Worm (Caenorhabditis elegans) whole organism, L2 larva: ENCODE data around the gene cyp-31A5.

Experiments
- C34F6.9 ChIP-seq: fragments of 150-350 bp; optimal IDR thresholded peaks from 2 replicates; lab custom pipeline; 2014; ENCODE audit warnings: missing biosample characterization, missing genetic modification characterization
- F13H6.1 ChIP-seq: sonication (generic microtip); optimal IDR thresholded peaks from 2 replicates; lab custom pipeline; 2016; ENCODE audit warnings: missing genetic modification characterization, missing compliant biosample characterization
- R02D3.7 ChIP-seq: fragments of 150-350 bp; optimal IDR thresholded peaks from 2 replicates; lab custom pipeline; 2014; ENCODE audit warnings: missing biosample characterization, missing genetic modification characterization
- Y55F3AM.14 ChIP-seq: fragments of 200-800 bp; sonication (Bioruptor generic); optimal IDR thresholded peaks from 2 replicates; lab custom pipeline; 2018; ENCODE audit warnings: mild to moderate bottlenecking, missing genetic modification characterization, missing compliant biosample characterization
- ZK546.5 ChIP-seq: sonication (generic microtip); optimal IDR thresholded peaks from 2 replicates; lab custom pipeline; 2017; ENCODE audit warnings: missing biosample characterization, missing genetic modification characterization
- alr-1 ChIP-seq: fragments of 150-350 bp; optimal IDR thresholded peaks from 2 replicates; lab custom pipeline; 2014; ENCODE audit warnings: missing biosample characterization, missing genetic modification characterization
- ama-1 ChIP-seq: fragments of 150-350 bp; optimal IDR thresholded peaks from 2 replicates; lab custom pipeline; 2018; ENCODE audit warnings: inconsistent platforms
- blmp-1 ChIP-seq: sonication (generic microtip); optimal IDR thresholded peaks from 2 replicates; lab custom pipeline; 2017; ENCODE audit warnings: missing genetic modification characterization, mild to moderate bottlenecking, missing compliant biosample characterization, antibody characterized with exemption, moderate library complexity; ENCODE audit not compliant: insufficient read depth
- ceh-16 ChIP-seq: fragments of 150-350 bp; optimal IDR thresholded peaks from 2 replicates; lab custom pipeline; 2014; ENCODE audit warnings: missing biosample characterization, missing genetic modification characterization
- ceh-82 ChIP-seq: fragments of 150-350 bp; optimal IDR thresholded peaks from 2 replicates; lab custom pipeline; 2014; ENCODE audit warnings: missing biosample characterization, missing genetic modification characterization
- crh-2 ChIP-seq: sonication (generic microtip); optimal IDR thresholded peaks from 2 replicates; lab custom pipeline; 2017; ENCODE audit warnings: missing biosample characterization, missing genetic modification characterization
- egl-27 ChIP-seq: sonication (generic microtip); optimal IDR thresholded peaks from 3 replicates; lab custom pipeline; 2017; ENCODE audit warnings: missing biosample characterization, missing genetic modification reagents, missing genetic modification characterization
- elt-1 ChIP-seq: fragments of 150-350 bp; optimal IDR thresholded peaks from 2 replicates; lab custom pipeline; 2014; ENCODE audit warnings: missing biosample characterization, missing genetic modification characterization
- elt-3 ChIP-seq: sonication (generic microtip); optimal IDR thresholded peaks from 2 replicates; lab custom pipeline; 2017; ENCODE audit warnings: missing biosample characterization, missing genetic modification characterization
- gmeb-1 ChIP-seq: fragments of 150-350 bp; optimal IDR thresholded peaks from 2 replicates; lab custom pipeline; 2014; ENCODE audit warnings: missing biosample characterization, missing genetic modification characterization
- lin-11 ChIP-seq: fragments of 150-350 bp; sonication (generic microtip); optimal IDR thresholded peaks from 2 replicates; lab custom pipeline; 2014; ENCODE audit warnings: missing biosample characterization, missing genetic modification characterization, inconsistent platforms, mixed read lengths
- lin-13 ChIP-seq: fragments of 150-350 bp; optimal IDR thresholded peaks from 2 replicates; lab custom pipeline; 2014; ENCODE audit warnings: missing biosample characterization, missing genetic modification reagents, missing genetic modification characterization
- lsy-2 ChIP-seq, 2 experiments: fragments of 150-350 bp in 1 of 2; sonication (generic microtip) in 1 of 2; optimal IDR thresholded peaks; 2 replicates each; lab custom pipeline; 2014 to 2017; ENCODE audit warnings: missing biosample characterization in 2 of 2, missing genetic modification characterization in 2 of 2
- nhr-11 ChIP-seq: fragments of 150-350 bp; optimal IDR thresholded peaks from 2 replicates; lab custom pipeline; 2014; ENCODE audit warnings: missing biosample characterization, missing genetic modification characterization
- nhr-12 ChIP-seq: fragments of 150-350 bp; optimal IDR thresholded peaks from 2 replicates; lab custom pipeline; 2014; ENCODE audit warnings: missing biosample characterization, missing genetic modification characterization
- nhr-129 ChIP-seq: fragments of 150-350 bp; optimal IDR thresholded peaks from 2 replicates; lab custom pipeline; 2014; ENCODE audit warnings: missing biosample characterization, missing genetic modification characterization
- nhr-21 ChIP-seq: fragments of 150-350 bp; optimal IDR thresholded peaks from 2 replicates; lab custom pipeline; 2014; ENCODE audit warnings: missing biosample characterization, missing genetic modification characterization
- nhr-23 ChIP-seq: fragments of 150-350 bp; optimal IDR thresholded peaks from 2 replicates; lab custom pipeline; 2014; ENCODE audit warnings: missing biosample characterization, missing genetic modification reagents, missing genetic modification characterization
- nhr-237 ChIP-seq: fragments of 150-350 bp; optimal IDR thresholded peaks from 2 replicates; lab custom pipeline; 2014; ENCODE audit warnings: missing biosample characterization, missing genetic modification characterization
- nhr-25 ChIP-seq: fragments of 150-350 bp; sonication (generic microtip); optimal IDR thresholded peaks from 3 replicates; lab custom pipeline; 2014; ENCODE audit warnings: missing biosample characterization, missing genetic modification characterization
- nhr-6 ChIP-seq: fragments of 150-350 bp; optimal IDR thresholded peaks from 2 replicates; lab custom pipeline; 2014; ENCODE audit warnings: missing biosample characterization, missing genetic modification characterization
- nhr-77 ChIP-seq: fragments of 150-350 bp; optimal IDR thresholded peaks from 2 replicates; lab custom pipeline; 2014; ENCODE audit warnings: missing biosample characterization, missing genetic modification characterization
- peb-1 ChIP-seq: fragments of 150-350 bp; optimal IDR thresholded peaks from 2 replicates; lab custom pipeline; 2014; ENCODE audit warnings: missing biosample characterization, missing genetic modification characterization
- sem-4 ChIP-seq: fragments of 150-350 bp; optimal IDR thresholded peaks from 2 replicates; lab custom pipeline; 2014; ENCODE audit warnings: missing biosample characterization, missing genetic modification reagents, missing genetic modification characterization
- skn-1 ChIP-seq: sonication (generic microtip); optimal IDR thresholded peaks from 2 replicates; lab custom pipeline; 2017; ENCODE audit warnings: missing biosample characterization, missing genetic modification characterization
- sma-3 ChIP-seq: sonication (generic microtip); optimal IDR thresholded peaks from 2 replicates; lab custom pipeline; 2016; ENCODE audit warnings: missing genetic modification reagents, missing genetic modification characterization, missing compliant biosample characterization
- snpc-4 ChIP-seq: fragments of 150-350 bp; optimal IDR thresholded peaks from 2 replicates; lab custom pipeline; 2014; ENCODE audit warnings: missing biosample characterization, missing genetic modification characterization
- unc-55 ChIP-seq: fragments of 150-350 bp; sonication (generic microtip); optimal IDR thresholded peaks from 3 replicates; lab custom pipeline; 2014; ENCODE audit warnings: missing biosample characterization, missing genetic modification reagents, missing genetic modification characterization
- unc-62 ChIP-seq: fragments of 150-350 bp; optimal IDR thresholded peaks from 2 replicates; lab custom pipeline; 2014; ENCODE audit warnings: missing biosample characterization, missing genetic modification reagents, missing genetic modification characterization
- ztf-1 ChIP-seq: fragments of 200-800 bp; sonication (Bioruptor generic); conservative IDR thresholded peaks from 2 replicates; pipeline ENCODE4 v1.3.6; 2022; ENCODE audit warnings: missing genetic modification characterization, missing compliant biosample characterization
- ztf-11 ChIP-seq: sonication (generic microtip); optimal IDR thresholded peaks from 2 replicates; lab custom pipeline; 2017; ENCODE audit warnings: missing biosample characterization, missing genetic modification characterization
- ztf-4 ChIP-seq: fragments of 150-350 bp; optimal IDR thresholded peaks from 2 replicates; lab custom pipeline; 2014; ENCODE audit warnings: missing biosample characterization, missing genetic modification characterization

The cyp-31A5 gene

ce11 chrIV:13386903-13387302 is 14.2 kb upstream of the cyp-31A5 start, which contains the start of gene lsm-3:
Gene lsm-3, plus strand, starts transcription at chrIV:13387203.
- no peak for TF ChIP-seq egl-27 (tag; lab: Kevin White, UChicago)
- no peak for TF ChIP-seq nhr-12 (tag; lab: Kevin White, UChicago)
- TF ChIP-seq F13H6.1 (tag; lab: Kevin White, UChicago) = no peak
- TF ChIP-seq ztf-4 (tag; lab: Kevin White, UChicago) = no peak
- no peak for TF ChIP-seq sma-3 (GFP tag; lab: Kevin White, UChicago)
- TF ChIP-seq skn-1 (tag; lab: Kevin White, UChicago) = no peak
- TF ChIP-seq Y55F3AM.14 (GFP tag; lab: Kevin White, UChicago) = no peak
- TF ChIP-seq nhr-77 (tag; lab: Kevin White, UChicago) = no peak
- no peak for TF ChIP-seq ztf-11 (tag; lab: Kevin White, UChicago)
- no peak for TF ChIP-seq gmeb-1 (tag; lab: Kevin White, UChicago)
- no peak for TF ChIP-seq nhr-25 (tag; lab: Kevin White, UChicago)
- TF ChIP-seq crh-2 (tag; lab: Kevin White, UChicago) = no peak
- no peak for TF ChIP-seq elt-3 (tag; lab: Kevin White, UChicago)
- TF ChIP-seq lin-11 (tag; lab: Kevin White, UChicago) = no peak

- TF ChIP-seq ama-1 (lab: Kevin White, UChicago) (peak; percentile 44), Y55F3AM.14 (GFP tag; lab: Kevin White, UChicago) (peak; percentile 57), R02D3.7 (no peak), lsy-2 (tag; optimal IDR thresholded peaks at IDR 0.05; lab: Kevin White, UChicago) (peak in 1 of 2 experiments; percentile 3), blmp-1 (tag; lab: Kevin White, UChicago) (no peak), nhr-129 (tag; lab: Kevin White, UChicago) (peak; percentile 16), snpc-4 (tag; lab: Kevin White, UChicago) (no peak), peb-1 (tag; lab: Kevin White, UChicago) (no peak), lin-11 (tag; lab: Kevin White, UChicago) (no peak), nhr-25 (tag; lab: Kevin White, UChicago) (peak; percentile 48), nhr-23 (no peak), C34F6.9 (tag; lab: Kevin White, UChicago) (no peak), crh-2 (tag; lab: Kevin White, UChicago) (peak; percentile 9), ceh-82 (tag; lab: Kevin White, UChicago) (no peak), gmeb-1 (tag; lab: Kevin White, UChicago) (peak; percentile 40), unc-55 (GFP tag; lab: Kevin White, UChicago) (peak; percentile 7), elt-1 (tag; lab: Kevin White, UChicago) (no peak), nhr-11 (tag; lab: Kevin White, UChicago) (no peak), nhr-6 (peak; percentile 28), nhr-21 (tag; lab: Kevin White, UChicago) (peak; percentile 84)
These were observed 12.3 kb upstream of the cyp-31A5 start for ce11 chrIV:13388779-13389178.

DNA sequence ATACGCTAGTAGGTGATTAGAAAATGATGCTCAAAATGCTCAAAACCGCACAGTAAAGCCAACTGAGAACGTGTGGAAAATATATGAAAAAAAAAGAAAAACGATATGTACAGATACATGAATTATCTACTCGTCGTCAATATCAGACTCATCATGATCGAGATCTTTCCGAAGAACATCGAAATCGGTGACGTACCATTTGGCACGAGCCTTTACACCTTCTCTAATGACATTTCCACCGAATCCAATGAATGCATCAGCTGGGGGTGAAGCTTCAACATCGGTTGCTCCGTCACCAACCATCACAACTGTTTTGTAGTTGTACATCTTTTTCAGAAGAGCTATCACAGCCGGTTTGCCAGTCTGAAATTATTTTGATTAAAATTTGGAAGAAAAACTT is 11.9 kb upstream of the cyp-31A5 start:
- TF ChIP-seq F13H6.1 (tag; lab: Kevin White, UChicago) (no peak), ztf-1 (GFP tag; lab: Robert Waterston, UW) (0 out of 2 replicates have a peak, but pooled peaks have one; percentile 77), lin-13 (GFP tag; lab: Kevin White, UChicago) (no peak)

DNA sequence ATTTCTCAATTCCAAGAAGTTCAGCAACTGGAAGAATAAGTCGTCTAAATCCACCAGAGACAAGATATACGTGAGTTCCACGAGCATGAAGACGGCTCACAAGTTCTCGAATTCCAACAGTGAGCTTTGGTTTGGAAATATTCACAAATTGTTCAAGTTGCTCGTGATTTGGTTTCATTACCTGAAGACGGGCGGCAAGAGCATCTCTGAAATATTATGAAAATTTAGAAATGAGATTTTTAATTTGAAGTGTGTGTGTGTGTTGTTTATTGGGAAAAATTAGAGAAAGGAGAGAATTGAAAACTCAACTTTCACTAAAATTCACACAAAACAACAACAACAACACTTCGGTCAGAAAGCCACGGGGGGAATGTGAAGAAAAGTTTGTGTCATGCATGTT is 10.3 kb upstream of the cyp-31A5 start:
- no peak for TF ChIP-seq nhr-237
- no peak for TF ChIP-seq ceh-16 (tag; lab: Kevin White, UChicago)
- no peak for TF ChIP-seq ceh-82 (tag; lab: Kevin White, UChicago)
- TF ChIP-seq nhr-129 (tag; lab: Kevin White, UChicago) = peak; percentile 8
- TF ChIP-seq R02D3.7 = no peak
- TF ChIP-seq skn-1 (tag; lab: Kevin White, UChicago) = no peak

- TF ChIP-seq nhr-6 (no peak), sma-3 (GFP tag; lab: Kevin White, UChicago) (no peak), alr-1 (tag; lab: Kevin White, UChicago) (no peak), unc-55 (GFP tag; lab: Kevin White, UChicago) (no peak), peb-1 (tag; lab: Kevin White, UChicago) (no peak), lin-13 (GFP tag; lab: Kevin White, UChicago) (no peak), sem-4 (tag; lab: Kevin White, UChicago) (no peak), lsy-2 (tag; optimal IDR thresholded peaks at IDR 0.05; lab: Kevin White, UChicago) (no peak), ZK546.5 (tag; lab: Kevin White, UChicago) (no peak), ztf-1 (GFP tag; lab: Robert Waterston, UW) (no peak), Y55F3AM.14 (GFP tag; lab: Kevin White, UChicago) (no peak), egl-27 (tag; lab: Kevin White, UChicago) (no peak), unc-62 (GFP tag; lab: Kevin White, UChicago) (no peak)
These were observed 8.9 kb upstream of the cyp-31A5 start for ce11 chrIV:13392230-13392629.
